Worm (Caenorhabditis elegans) whole organism, young adult: ENCODE results near the gene col-10.

Experiments used
- B0019.2 ChIP-seq: fragments of 200-800 bp; sonication (Bioruptor generic); conservative IDR thresholded peaks from 2 replicates; pipeline ENCODE4 v1.3.6; 2022; ENCODE audit warnings: missing genetic modification reagents, missing genetic modification characterization, missing compliant biosample characterization
- B0261.1 ChIP-seq: sonication (generic microtip); optimal IDR thresholded peaks from 2 replicates; lab custom pipeline; 2016; ENCODE audit warnings: mild to moderate bottlenecking, missing genetic modification characterization, moderate library complexity, missing compliant biosample characterization
- C06A6.2 ChIP-seq: fragments of 200-800 bp; sonication (Bioruptor generic); conservative IDR thresholded peaks from 2 replicates; pipeline ENCODE4 v1.3.6; 2022; ENCODE audit warnings: missing genetic modification characterization, missing compliant biosample characterization
- D2030.7 ChIP-seq: fragments of 200-800 bp; sonication (Bioruptor generic); IDR thresholded peaks from 2 replicates; pipeline ENCODE4 v1.3.6; 2022; ENCODE audit warnings: missing genetic modification reagents, missing genetic modification characterization, missing compliant biosample characterization
- F10E7.11 ChIP-seq: sonication (generic microtip); optimal IDR thresholded peaks from 2 replicates; lab custom pipeline; 2017; ENCODE audit warnings: mild to moderate bottlenecking, missing genetic modification characterization, moderate library complexity, missing compliant biosample characterization
- F55B11.4 ChIP-seq: sonication (generic microtip); optimal IDR thresholded peaks from 2 replicates; lab custom pipeline; 2016; ENCODE audit warnings: missing compliant biosample characterization, missing genetic modification characterization, borderline replicate concordance; ENCODE audit not compliant: insufficient read depth
- F57C9.4 ChIP-seq: sonication (generic microtip); optimal IDR thresholded peaks from 2 replicates; lab custom pipeline; 2017; ENCODE audit warnings: mild to moderate bottlenecking, missing genetic modification characterization, missing compliant biosample characterization
- T26A5.8 ChIP-seq: sonication (generic microtip); optimal IDR thresholded peaks from 2 replicates; lab custom pipeline; 2016; ENCODE audit warnings: missing genetic modification characterization, missing compliant biosample characterization
- Y79H2A.3 ChIP-seq: fragments of 200-800 bp; sonication (Bioruptor generic); conservative IDR thresholded peaks from 2 replicates; pipeline ENCODE4 v1.3.6; 2022; ENCODE audit warnings: missing genetic modification reagents, missing genetic modification characterization, missing compliant biosample characterization
- ZK185.1 ChIP-seq: sonication (generic microtip); optimal IDR thresholded peaks from 2 replicates; lab custom pipeline; 2016; ENCODE audit warnings: mild to moderate bottlenecking, missing genetic modification characterization, missing compliant biosample characterization; ENCODE audit not compliant: poor library complexity, severe bottlenecking
- ama-1 ChIP-seq, 3 experiments: fragments of 150-350 bp in 1 of 3; sonication (generic microtip) in 2 of 3; optimal IDR thresholded peaks; 2 replicates each; lab custom pipeline; 2014 to 2018; ENCODE audit warnings: missing biosample characterization in 2 of 3, missing genetic modification characterization in 2 of 3, missing genetic modification reagents in 2 of 3
- aptf-2 ChIP-seq: fragments of 200-800 bp; sonication (Bioruptor generic); conservative IDR thresholded peaks from 2 replicates; pipeline ENCODE4 v1.3.6; 2022; ENCODE audit warnings: missing genetic modification reagents, missing genetic modification characterization, missing compliant biosample characterization
- aptf-3 ChIP-seq: fragments of 200-800 bp; sonication (Bioruptor generic); IDR thresholded peaks from 2 replicates; pipeline ENCODE4 v1.3.6; 2022; ENCODE audit warnings: missing genetic modification characterization, missing compliant biosample characterization
- atf-7 ChIP-seq: sonication (generic microtip); optimal IDR thresholded peaks from 2 replicates; lab custom pipeline; 2017; ENCODE audit warnings: mild to moderate bottlenecking, missing genetic modification characterization, missing compliant biosample characterization
- attf-3 ChIP-seq: fragments of 200-800 bp; sonication (Bioruptor generic); conservative IDR thresholded peaks from 2 replicates; pipeline ENCODE4 v1.3.6; 2022; ENCODE audit warnings: missing genetic modification reagents, missing genetic modification characterization, missing compliant biosample characterization
- attf-6 ChIP-seq: fragments of 200-800 bp; sonication (Bioruptor generic); IDR thresholded peaks from 2 replicates; pipeline ENCODE4 v1.3.6; 2022; ENCODE audit warnings: missing genetic modification reagents, missing genetic modification characterization, missing compliant biosample characterization
- bed-1 ChIP-seq: fragments of 200-800 bp; sonication (Bioruptor generic); IDR thresholded peaks from 2 replicates; pipeline ENCODE4 v1.3.6; 2022; ENCODE audit warnings: missing genetic modification reagents, missing genetic modification characterization, missing compliant biosample characterization
- bed-2 ChIP-seq: fragments of 200-800 bp; sonication (Bioruptor generic); IDR thresholded peaks from 2 replicates; pipeline ENCODE4 v1.3.6; 2022; ENCODE audit warnings: missing genetic modification reagents, missing genetic modification characterization, missing compliant biosample characterization
- ceh-27 ChIP-seq: fragments of 200-800 bp; sonication (Bioruptor generic); optimal IDR thresholded peaks from 2 replicates; lab custom pipeline; 2018; ENCODE audit warnings: mild to moderate bottlenecking, missing genetic modification characterization, moderate library complexity, missing compliant biosample characterization
- ceh-40 ChIP-seq: fragments of 200-800 bp; sonication (Bioruptor generic); IDR thresholded peaks from 2 replicates; pipeline ENCODE4 v1.3.6; 2022; ENCODE audit warnings: missing genetic modification characterization, missing compliant biosample characterization
- ceh-91 ChIP-seq: fragments of 200-800 bp; sonication (Bioruptor generic); IDR thresholded peaks from 2 replicates; pipeline ENCODE4 v1.3.6; 2022; ENCODE audit warnings: missing genetic modification reagents, missing genetic modification characterization, missing compliant biosample characterization
- dpff-1 ChIP-seq: sonication (generic microtip); optimal IDR thresholded peaks from 2 replicates; lab custom pipeline; 2017; ENCODE audit warnings: mild to moderate bottlenecking, missing genetic modification characterization, missing compliant biosample characterization
- ets-4 ChIP-seq: fragments of 200-800 bp; sonication (Bioruptor generic); optimal IDR thresholded peaks from 2 replicates; lab custom pipeline; 2018; ENCODE audit warnings: mild to moderate bottlenecking, missing genetic modification characterization, missing compliant biosample characterization
- gei-17 ChIP-seq: fragments of 200-800 bp; sonication (Bioruptor generic); optimal IDR thresholded peaks from 2 replicates; lab custom pipeline; 2018; ENCODE audit warnings: mild to moderate bottlenecking, missing genetic modification characterization, missing compliant biosample characterization
- hlh-12 ChIP-seq: sonication (generic microtip); optimal IDR thresholded peaks from 2 replicates; lab custom pipeline; 2016; ENCODE audit warnings: missing genetic modification characterization, missing compliant biosample characterization
- hmg-1.2 ChIP-seq: fragments of 200-800 bp; sonication (Bioruptor generic); IDR thresholded peaks from 2 replicates; pipeline ENCODE4 v1.3.6; 2022; ENCODE audit warnings: missing genetic modification reagents, missing genetic modification characterization, missing compliant biosample characterization
- hmg-20 ChIP-seq: fragments of 200-800 bp; sonication (Bioruptor generic); IDR thresholded peaks from 2 replicates; pipeline ENCODE4 v1.3.6; 2022; ENCODE audit warnings: missing genetic modification reagents, missing genetic modification characterization, missing compliant biosample characterization
- hrde-1 ChIP-seq: sonication (generic microtip); optimal IDR thresholded peaks from 2 replicates; lab custom pipeline; 2016; ENCODE audit warnings: missing genetic modification characterization, mild to moderate bottlenecking, missing compliant biosample characterization, moderate library complexity, missing genotype, missing genetic modification reagents, borderline replicate concordance
- lag-1 ChIP-seq: fragments of 200-800 bp; sonication (Bioruptor generic); IDR thresholded peaks from 2 replicates; pipeline ENCODE4 v1.3.6; 2022; ENCODE audit warnings: missing genetic modification reagents, missing genetic modification characterization, missing compliant biosample characterization
- let-607 ChIP-seq, 2 experiments: fragments of 200-800 bp in 1 of 2; sonication (Bioruptor generic) in 1 of 2; sonication (generic microtip) in 1 of 2; optimal IDR thresholded peaks; 2 replicates each; lab custom pipeline; 2016 to 2018; ENCODE audit warnings: mild to moderate bottlenecking in 2 of 2, missing compliant biosample characterization in 2 of 2, missing genetic modification characterization in 2 of 2, moderate library complexity in 2 of 2, missing genotype in 1 of 2
- lin-35 ChIP-seq, 3 experiments: fragments of 150-350 bp in 2 of 3; sonication (generic microtip) in 1 of 3; optimal IDR thresholded peaks; 2 replicates each; lab custom pipeline; 2014 to 2018; ENCODE audit warnings: missing biosample characterization in 3 of 3, missing genetic modification characterization in 3 of 3, missing genetic modification reagents in 3 of 3
- madf-8 ChIP-seq: fragments of 200-800 bp; sonication (Bioruptor generic); conservative IDR thresholded peaks from 2 replicates; pipeline ENCODE4 v1.3.6; 2022; ENCODE audit warnings: missing genetic modification reagents, missing genetic modification characterization, missing compliant biosample characterization
- nhr-179 ChIP-seq: sonication (generic microtip); optimal IDR thresholded peaks from 2 replicates; lab custom pipeline; 2016; ENCODE audit warnings: mild to moderate bottlenecking, missing genetic modification characterization, missing compliant biosample characterization
- nhr-80 ChIP-seq: sonication (generic microtip); optimal IDR thresholded peaks from 2 replicates; lab custom pipeline; 2016; ENCODE audit warnings: missing genetic modification characterization, missing compliant biosample characterization
- rec-8 ChIP-seq, 2 experiments: sonication (generic microtip); optimal IDR thresholded peaks; 2 replicates each; lab custom pipeline; 2016; ENCODE audit warnings: mild to moderate bottlenecking in 2 of 2, missing genetic modification characterization in 2 of 2, missing genetic modification reagents in 2 of 2, missing genotype in 2 of 2, missing biosample characterization in 1 of 2, missing compliant biosample characterization in 1 of 2, moderate library complexity in 1 of 2
- rpc-1 ChIP-seq, 2 experiments: fragments of 150-350 bp in 1 of 2; sonication (generic microtip) in 1 of 2; optimal IDR thresholded peaks; 2 replicates each; lab custom pipeline; 2014 to 2018; ENCODE audit warnings: missing biosample characterization in 1 of 2, missing genetic modification characterization in 1 of 2, missing genetic modification reagents in 1 of 2, missing genotype in 1 of 2
- sdz-38 ChIP-seq: sonication (generic microtip); optimal IDR thresholded peaks from 2 replicates; lab custom pipeline; 2016; ENCODE audit warnings: missing genotype, missing genetic modification characterization, missing compliant biosample characterization
- snpc-1.1 ChIP-seq: sonication (generic microtip); optimal IDR thresholded peaks from 2 replicates; lab custom pipeline; 2017; ENCODE audit warnings: missing genetic modification characterization, mild to moderate bottlenecking, missing compliant biosample characterization, antibody characterized with exemption, moderate library complexity, missing genotype, missing genetic modification reagents; ENCODE audit not compliant: insufficient read depth
- somi-1 ChIP-seq: fragments of 200-800 bp; sonication (Bioruptor generic); optimal IDR thresholded peaks from 2 replicates; lab custom pipeline; 2018; ENCODE audit warnings: mild to moderate bottlenecking, missing genetic modification characterization, missing compliant biosample characterization
- sptf-2 ChIP-seq: fragments of 200-800 bp; sonication (Bioruptor generic); optimal IDR thresholded peaks from 2 replicates; lab custom pipeline; 2018; ENCODE audit warnings: mild to moderate bottlenecking, missing genetic modification characterization, missing compliant biosample characterization
- unc-130 ChIP-seq: sonication (generic microtip); optimal IDR thresholded peaks from 2 replicates; lab custom pipeline; 2016; ENCODE audit warnings: missing genetic modification reagents, missing genetic modification characterization, missing compliant biosample characterization
- zim-3 ChIP-seq: sonication (generic microtip); optimal IDR thresholded peaks from 2 replicates; lab custom pipeline; 2017; ENCODE audit warnings: mild to moderate bottlenecking, missing genetic modification characterization, moderate library complexity, missing compliant biosample characterization
- ztf-18 ChIP-seq: sonication (generic microtip); optimal IDR thresholded peaks from 2 replicates; lab custom pipeline; 2016; ENCODE audit warnings: missing genotype, mild to moderate bottlenecking, missing genetic modification characterization, missing compliant biosample characterization
- ztf-28 ChIP-seq: fragments of 200-800 bp; sonication (Bioruptor generic); IDR thresholded peaks from 2 replicates; pipeline ENCODE4 v1.3.6; 2022; ENCODE audit warnings: missing genetic modification reagents, missing genetic modification characterization, missing compliant biosample characterization
- ztf-3 ChIP-seq: fragments of 200-800 bp; sonication (Bioruptor generic); optimal IDR thresholded peaks from 2 replicates; lab custom pipeline; 2018; ENCODE audit warnings: mild to moderate bottlenecking, missing genetic modification characterization, missing compliant biosample characterization
- ztf-6 ChIP-seq: fragments of 200-800 bp; sonication (Bioruptor generic); IDR thresholded peaks from 2 replicates; pipeline ENCODE4 v1.3.6; 2022; ENCODE audit warnings: missing genetic modification reagents, missing genetic modification characterization, missing compliant biosample characterization

The col-10 gene

ce11 chrV:9175218-9175837 lies 10.2 kb upstream of the col-10 start, which contains the start of gene spas-1 (continued):
- TF ChIP-seq ztf-3 (GFP tag; lab: Kevin White, UChicago) (no peak), aptf-3 (no peak), B0261.1 (tag; lab: Kevin White, UChicago) (no peak), aptf-2 (GFP tag; lab: Robert Waterston, UW) (no peak), C06A6.2 (GFP tag; lab: Robert Waterston, UW) (peak; percentile 69), F57C9.4 (no peak), ceh-91 (no peak), ceh-40 (GFP tag; lab: Robert Waterston, UW) (no peak), sptf-2 (GFP tag; lab: Kevin White, UChicago) (no peak), dpff-1 (no peak), T26A5.8 (tag; lab: Kevin White, UChicago) (no peak), attf-6 (GFP tag; lab: Robert Waterston, UW) (no peak), hmg-20 (GFP tag; lab: Robert Waterston, UW) (no peak), ztf-18 (tag; lab: Kevin White, UChicago) (peak; percentile 98), nhr-80 (tag; lab: Kevin White, UChicago) (peak; percentile 77), bed-2 (GFP tag; lab: Robert Waterston, UW) (no peak), D2030.7 (GFP tag; lab: Robert Waterston, UW) (no peak; the same call in 1 of the 2 replicates), lin-35 (GFP tag; optimal IDR thresholded peaks at IDR 0.05; lab: Kevin White, UChicago) (peak; percentile 23 to 96 (median 81)), ztf-28 (no peak), F10E7.11 (no peak), atf-7 (no peak), Y79H2A.3 (GFP tag; lab: Robert Waterston, UW) (no peak), madf-8 (GFP tag; lab: Robert Waterston, UW) (no peak; the same call in 1 of the 2 replicates), ZK185.1 (tag; lab: Kevin White, UChicago) (peak; percentile 46), sdz-38 (tag; lab: Kevin White, UChicago) (no peak), F55B11.4 (tag; lab: Kevin White, UChicago) (no peak), ets-4 (GFP tag; lab: Kevin White, UChicago) (no peak), ztf-6 (GFP tag; lab: Robert Waterston, UW) (no peak), hmg-1.2 (GFP tag; lab: Robert Waterston, UW) (peak; percentile 29; the same call in 1 of the 2 replicates), rpc-1 (optimal IDR thresholded peaks at IDR 0.05; lab: Kevin White, UChicago) (no peak), rpc-1 (tag; optimal IDR thresholded peaks at IDR 0.05; lab: Kevin White, UChicago) (no peak), zim-3 (no peak), snpc-1.1 (tag; lab: Kevin White, UChicago) (peak; percentile 16), somi-1 (GFP tag; lab: Kevin White, UChicago) (peak; percentile 25), hlh-12 (no peak), rec-8 (tag; optimal IDR thresholded peaks at IDR 0.05; lab: Kevin White, UChicago) (no peak), bed-1 (no peak), attf-3 (GFP tag; lab: Robert Waterston, UW) (0 out of 2 replicates have a peak, but pooled peaks have one; percentile 14), ceh-27 (peak; percentile 56), unc-130 (GFP tag; lab: Kevin White, UChicago) (no peak), nhr-179 (no peak), ama-1 (optimal IDR thresholded peaks at IDR 0.05; lab: Kevin White, UChicago) (no peak), ama-1 (GFP tag; optimal IDR thresholded peaks at IDR 0.05; lab: Kevin White, UChicago) (no peak), let-607 (tag; optimal IDR thresholded peaks at IDR 0.05; lab: Kevin White, UChicago) (peak in 1 of 2 experiments; percentile 47), gei-17 (GFP tag; lab: Kevin White, UChicago) (peak; percentile 19), lag-1 (GFP tag; lab: Robert Waterston, UW) (no peak), B0019.2 (no peak), hrde-1 (no peak)
